Fruit fly (Drosophila melanogaster): Measurements from ENCODE around the gene beat-IV.

beat-IV gene

dm6 chr3R:23538719-23539145, 18.5 kb upstream of the beat-IV start, which contains the start of gene Ugt303B2 (continued):
- TF ChIP-seq ci (GFP tag; IDR thresholded peaks at IDR 0.05) (0 out of 3 replicates have a peak, but pooled peaks have one; percentile 21), nau (GFP tag; optimal IDR thresholded peaks at IDR 0.05) (no peak), grn (GFP tag; optimal IDR thresholded peaks at IDR 0.05) (peak; percentile 71), mirr (GFP tag; optimal IDR thresholded peaks at IDR 0.05) (peak; percentile 13), crol (GFP tag; IDR thresholded peaks at IDR 0.05) (no peak), CTCF (GFP tag; optimal IDR thresholded peaks at IDR 0.05) (peak; percentile 92), ERR (GFP tag; optimal IDR thresholded peaks at IDR 0.05) (no peak), H2.0 (GFP tag; IDR thresholded peaks at IDR 0.05) (no peak), GATAe (GFP tag; conservative IDR thresholded peaks at IDR 0.05) (peak; percentile 80), row (GFP tag; IDR thresholded peaks at IDR 0.05) (peak; percentile 23; the same call in 1 of the 3 replicates), Hmr (GFP tag; optimal IDR thresholded peaks at IDR 0.05) (peak; percentile 17)

- no peak for TF ChIP-seq CG10565 (GFP tag; optimal IDR thresholded peaks at IDR 0.05)
- TF ChIP-seq Poxn (GFP tag; IDR thresholded peaks at IDR 0.05), result no peak
- no peak for TF ChIP-seq Atf3 (GFP tag; optimal IDR thresholded peaks at IDR 0.05)
- TF ChIP-seq Abd-B (GFP tag; optimal IDR thresholded peaks at IDR 0.05), result no peak
- TF ChIP-seq ara (GFP tag; IDR thresholded peaks at IDR 0.05), result no peak
- no peak for TF ChIP-seq Sry-β (GFP tag; optimal IDR thresholded peaks at IDR 0.05)
Observed at dm6 chr3R:23556843-23557242, 369 bp upstream of the beat-IV start, which contains the start of gene CG10164. Gene CG10164, minus strand, starts transcription at chr3R:23556943.

- TF ChIP-seq Ets65A (GFP tag) (peak; percentile 84), corto (GFP tag; optimal IDR thresholded peaks at IDR 0.05) (no peak)
Observed at dm6 chr3R:23569195-23569594, 12.0 kb downstream of the beat-IV start.

dm6 chr3R:23576618-23577017, 19.4 kb downstream of the beat-IV start:
- TF ChIP-seq Med (GFP tag) (peak; percentile 51), onecut (GFP tag; IDR thresholded peaks at IDR 0.05) (peak; percentile 73), GATAe (GFP tag; conservative IDR thresholded peaks at IDR 0.05) (no peak), CG9797 (GFP tag; optimal IDR thresholded peaks at IDR 0.05) (no peak)

- no peak for TF ChIP-seq Trl (optimal IDR thresholded peaks at IDR 0.05)
- no peak for TF ChIP-seq Trl (GFP tag; optimal IDR thresholded peaks at IDR 0.05)
- no peak for TF ChIP-seq mld (GFP tag; IDR thresholded peaks at IDR 0.05; ENCODE audit: partially characterized antibody)
- TF ChIP-seq kah (GFP tag; optimal IDR thresholded peaks at IDR 0.05), result no peak
- TF ChIP-seq CG2712 (tag; optimal IDR thresholded peaks at IDR 0.05), result no peak
- TF ChIP-seq CG11723 (GFP tag; optimal IDR thresholded peaks at IDR 0.05), result no peak
- TF ChIP-seq cwo (GFP tag; optimal IDR thresholded peaks at IDR 0.05), result peak; percentile 80
- TF ChIP-seq ase (GFP tag; IDR thresholded peaks at IDR 0.05), result no peak
- TF ChIP-seq so (GFP tag; IDR thresholded peaks at IDR 0.05), result no peak
- TF ChIP-seq CG34422 (GFP tag; IDR thresholded peaks at IDR 0.05), result no peak
- TF ChIP-seq Dek (tag; optimal IDR thresholded peaks at IDR 0.05), result no peak
- no peak for TF ChIP-seq zfh1 (GFP tag; IDR thresholded peaks at IDR 0.05)
- TF ChIP-seq exex (tag; optimal IDR thresholded peaks at IDR 0.05), result peak; percentile 70
- no peak for TF ChIP-seq CG6272 (GFP tag; IDR thresholded peaks at IDR 0.05)
Observed at dm6 chr3R:23589719-23590118, 32.5 kb downstream of the beat-IV start, which contains the start of gene CG10182. Gene CG10182, minus strand, starts transcription at chr3R:23589819.

All from whole organism, embryonic.